Fruit fly (Drosophila melanogaster) Kc167 (cell line): Measurements from ENCODE around the gene LeuRS.

Source experiments
- Sin3A ChIP-seq: fragments of >200 bp; optimal IDR thresholded peaks from 2 replicates; lab custom pipeline; 2018; ENCODE audit warnings: missing external identifiers
- h ChIP-seq: fragments of >200 bp; optimal IDR thresholded peaks from 3 replicates; lab custom pipeline; 2018; ENCODE audit warnings: missing external identifiers
- psq ChIP-seq: fragments of >200 bp; optimal IDR thresholded peaks from 2 replicates; lab custom pipeline; 2017; ENCODE audit warnings: missing external identifiers

DNA sequence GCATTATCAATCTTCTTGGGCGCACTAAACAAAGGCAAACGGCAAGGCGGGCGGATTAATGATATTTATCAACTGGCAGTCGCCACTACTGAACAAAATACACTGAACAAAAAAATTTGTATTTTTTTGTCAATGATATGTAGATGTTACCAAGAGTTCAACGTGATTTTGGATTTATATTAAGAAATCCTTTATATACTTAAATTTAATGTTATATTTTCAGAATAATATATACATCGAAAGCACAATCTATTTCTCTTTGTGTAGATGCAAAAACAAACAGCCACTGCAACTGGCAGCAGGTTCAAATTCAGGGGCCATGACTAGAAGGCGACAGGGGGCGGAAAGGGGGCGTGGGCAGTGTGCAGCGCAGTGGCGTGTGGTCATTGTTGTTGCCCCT is 31.7 kb downstream of the LeuRS start:
- no peak for TF ChIP-seq Sin3A (lab: Kevin White, UChicago)
- no peak for TF ChIP-seq h (lab: Kevin White, UChicago)
- no peak for TF ChIP-seq psq
